Fruit fly (Drosophila melanogaster) whole organism, embryonic: ENCODE measurements around the gene Dpm2.

ENCODE experiments used
- CG10321 ChIP-seq: fragments of 200-800 bp; sonication (Bioruptor generic); IDR thresholded peaks from 2 replicates; pipeline ENCODE4 v1.3.6; 2022; ENCODE audit warnings: missing biosample characterization, missing genetic modification characterization
- CG10431 ChIP-seq: fragments of 200-800 bp; sonication (Bioruptor generic); optimal IDR thresholded peaks from 3 replicates; lab custom pipeline; 2018; ENCODE audit warnings: missing biosample characterization, mild to moderate bottlenecking, missing genetic modification characterization
- CG10654 ChIP-seq: fragments of 200-800 bp; sonication (Bioruptor generic); optimal IDR thresholded peaks from 2 replicates; lab custom pipeline; 2016; ENCODE audit warnings: missing biosample characterization, missing genetic modification characterization
- CG11398 ChIP-seq: fragments of 200-800 bp; sonication (Bioruptor generic); optimal IDR thresholded peaks from 2 replicates; lab custom pipeline; 2016; ENCODE audit warnings: missing biosample characterization, missing genetic modification characterization
- CG12155 ChIP-seq: fragments of 200-800 bp; sonication (Bioruptor generic); optimal IDR thresholded peaks from 3 replicates; lab custom pipeline; 2016; ENCODE audit warnings: missing biosample characterization, missing genetic modification characterization
- CG13287 ChIP-seq: fragments of 200-800 bp; sonication (Bioruptor generic); IDR thresholded peaks from 2 replicates; pipeline ENCODE4 v1.3.6; 2022; ENCODE audit warnings: missing biosample characterization, missing genetic modification characterization; ENCODE audit not compliant: partially characterized antibody
- CG15514 ChIP-seq: fragments of 200-800 bp; sonication (Bioruptor generic); optimal IDR thresholded peaks from 3 replicates; lab custom pipeline; 2017; ENCODE audit warnings: missing biosample characterization, missing genetic modification characterization, mild to moderate bottlenecking, moderate library complexity, missing genetic modification reagents
- CG17186 ChIP-seq: fragments of 200-800 bp; sonication (Bioruptor generic); optimal IDR thresholded peaks from 3 replicates; lab custom pipeline; 2017; ENCODE audit warnings: missing biosample characterization, missing genetic modification reagents, missing genetic modification characterization
- CG17912 ChIP-seq: fragments of 200-800 bp; sonication (Bioruptor generic); optimal IDR thresholded peaks from 2 replicates; lab custom pipeline; 2018; ENCODE audit warnings: missing biosample characterization, mild to moderate bottlenecking, missing genetic modification characterization
- CG18476 ChIP-seq: fragments of 200-800 bp; sonication (Bioruptor generic); optimal IDR thresholded peaks from 2 replicates; lab custom pipeline; 2016; ENCODE audit warnings: missing biosample characterization, mild to moderate bottlenecking, missing genetic modification characterization
- CG2129 ChIP-seq: fragments of 200-800 bp; sonication (Bioruptor generic); IDR thresholded peaks from 2 replicates; pipeline ENCODE4 v1.3.6; 2022; ENCODE audit warnings: missing biosample characterization, missing genetic modification characterization; ENCODE audit not compliant: partially characterized antibody
- CG2875 ChIP-seq: fragments of 200-800 bp; sonication (Bioruptor generic); optimal IDR thresholded peaks from 2 replicates; lab custom pipeline; 2017; ENCODE audit warnings: missing biosample characterization, mild to moderate bottlenecking, missing genetic modification characterization, missing genetic modification reagents
- CG30403 ChIP-seq: fragments of 200-800 bp; sonication (Bioruptor generic); optimal IDR thresholded peaks from 3 replicates; lab custom pipeline; 2016; ENCODE audit warnings: missing biosample characterization, missing genetic modification characterization
- CG31441 ChIP-seq: fragments of 200-800 bp; sonication (Bioruptor generic); IDR thresholded peaks from 2 replicates; pipeline ENCODE4 v1.3.6; 2022; ENCODE audit warnings: missing biosample characterization, missing genetic modification characterization
- CG34224 ChIP-seq: fragments of 200-800 bp; sonication (Bioruptor generic); IDR thresholded peaks from 3 replicates; pipeline ENCODE4 v1.3.6; 2022; ENCODE audit warnings: missing biosample characterization, missing genetic modification characterization; ENCODE audit not compliant: partially characterized antibody
- CG5245 ChIP-seq: fragments of 200-800 bp; sonication (Bioruptor generic); optimal IDR thresholded peaks from 3 replicates; lab custom pipeline; 2016; ENCODE audit warnings: missing biosample characterization, missing genetic modification characterization
- CG8290 ChIP-seq, 3 experiments: fragments of 200-800 bp; sonication (Bioruptor generic); optimal IDR thresholded peaks; 2 replicates each; lab custom pipeline; 2016 to 2019; ENCODE audit warnings: missing biosample characterization in 3 of 3, missing genetic modification characterization in 3 of 3, mild to moderate bottlenecking in 2 of 3, moderate library complexity in 1 of 3
- CG9437 ChIP-seq: fragments of 200-800 bp; sonication (Bioruptor generic); optimal IDR thresholded peaks from 2 replicates; lab custom pipeline; 2018; ENCODE audit warnings: missing biosample characterization, mild to moderate bottlenecking, missing genetic modification characterization
- Fer2 ChIP-seq: fragments of 200-800 bp; sonication (Bioruptor generic); optimal IDR thresholded peaks from 2 replicates; lab custom pipeline; 2018; ENCODE audit warnings: missing biosample characterization, mild to moderate bottlenecking, missing genetic modification characterization, moderate library complexity
- H15 ChIP-seq: fragments of 200-800 bp; sonication (Bioruptor generic); IDR thresholded peaks from 3 replicates; pipeline ENCODE4 v1.3.6; 2022; ENCODE audit warnings: missing biosample characterization, missing genetic modification characterization
- MESR4 ChIP-seq: fragments of 200-800 bp; sonication (Bioruptor generic); optimal IDR thresholded peaks from 2 replicates; lab custom pipeline; 2018; ENCODE audit warnings: missing biosample characterization, mild to moderate bottlenecking, missing genetic modification characterization, moderate library complexity
- Med ChIP-seq: fragments of 200-800 bp; sonication (Bioruptor generic); peaks from one replicate; lab custom pipeline; 2016; ENCODE audit warnings: missing biosample characterization, missing genetic modification characterization, mild to moderate bottlenecking, inconsistent platforms, moderate library complexity
- Meics ChIP-seq: fragments of 200-800 bp; sonication (Bioruptor generic); optimal IDR thresholded peaks from 2 replicates; lab custom pipeline; 2017; ENCODE audit warnings: missing biosample characterization, mild to moderate bottlenecking, missing genetic modification characterization
- Neu2 ChIP-seq: fragments of 200-800 bp; sonication (Bioruptor generic); optimal IDR thresholded peaks from 3 replicates; lab custom pipeline; 2016; ENCODE audit warnings: missing biosample characterization, missing genetic modification characterization, borderline replicate concordance
- Nf-YA ChIP-seq: fragments of 200-800 bp; sonication (Bioruptor generic); IDR thresholded peaks from 2 replicates; pipeline ENCODE4 v1.3.6; 2022; ENCODE audit warnings: missing biosample characterization, missing genetic modification characterization
- Opbp ChIP-seq: fragments of 200-800 bp; sonication (Bioruptor generic); IDR thresholded peaks from 3 replicates; pipeline ENCODE4 v1.3.6; 2022; ENCODE audit warnings: missing biosample characterization, missing genetic modification characterization; ENCODE audit not compliant: partially characterized antibody
- Rfx ChIP-seq: fragments of 200-800 bp; sonication (Bioruptor generic); IDR thresholded peaks from 2 replicates; pipeline ENCODE4 v1.3.6; 2022; ENCODE audit warnings: missing biosample characterization, missing genetic modification characterization
- Rx ChIP-seq: fragments of 200-800 bp; sonication (Bioruptor generic); IDR thresholded peaks from 2 replicates; pipeline ENCODE4 v1.3.6; 2022; ENCODE audit warnings: missing biosample characterization, missing genetic modification characterization
- Six4 ChIP-seq: fragments of 200-800 bp; sonication (Bioruptor generic); optimal IDR thresholded peaks from 2 replicates; lab custom pipeline; 2016; ENCODE audit warnings: missing biosample characterization, missing genetic modification characterization
- Ssrp ChIP-seq: fragments of 200-800 bp; sonication (Bioruptor generic); optimal IDR thresholded peaks from 2 replicates; lab custom pipeline; 2018; ENCODE audit warnings: missing biosample characterization, mild to moderate bottlenecking, missing genetic modification characterization, moderate library complexity
- Taf1 ChIP-seq: fragments of 200-800 bp; sonication (Bioruptor generic); IDR thresholded peaks from 2 replicates; pipeline ENCODE4 v1.3.6; 2022; ENCODE audit warnings: missing biosample characterization, missing genetic modification characterization
- bowl ChIP-seq: fragments of 200-800 bp; sonication (Bioruptor generic); IDR thresholded peaks from 2 replicates; pipeline ENCODE4 v1.3.6; 2022; ENCODE audit warnings: missing biosample characterization, missing genetic modification characterization
- br ChIP-seq: fragments of >200 bp; optimal IDR thresholded peaks from 2 replicates; lab custom pipeline; 2017
- disco-r ChIP-seq: fragments of 200-800 bp; sonication (Bioruptor generic); optimal IDR thresholded peaks from 2 replicates; lab custom pipeline; 2016; ENCODE audit warnings: missing biosample characterization, missing genetic modification characterization
- ewg ChIP-seq: fragments of 200-800 bp; sonication (Bioruptor generic); optimal IDR thresholded peaks from 3 replicates; lab custom pipeline; 2017; ENCODE audit warnings: mild to moderate bottlenecking, missing biosample characterization, missing genetic modification reagents, missing genetic modification characterization
- gce ChIP-seq: fragments of 200-800 bp; sonication (Bioruptor generic); IDR thresholded peaks from 3 replicates; pipeline ENCODE4 v1.3.6; 2022; ENCODE audit warnings: missing biosample characterization, missing genetic modification characterization
- hbn ChIP-seq: fragments of 200-800 bp; sonication (Bioruptor generic); IDR thresholded peaks from 2 replicates; pipeline ENCODE4 v1.3.6; 2022; ENCODE audit warnings: missing biosample characterization, missing genetic modification characterization; ENCODE audit not compliant: partially characterized antibody
- jing ChIP-seq: fragments of 200-800 bp; sonication (Bioruptor generic); optimal IDR thresholded peaks from 2 replicates; lab custom pipeline; 2018; ENCODE audit warnings: missing biosample characterization, mild to moderate bottlenecking, missing genetic modification characterization
- kay ChIP-seq: fragments of 200-800 bp; sonication (Bioruptor generic); optimal IDR thresholded peaks from 2 replicates; lab custom pipeline; 2016; ENCODE audit warnings: missing biosample characterization, missing genetic modification characterization
- knrl ChIP-seq: fragments of 200-800 bp; sonication (Bioruptor generic); IDR thresholded peaks from 3 replicates; pipeline ENCODE4 v1.3.6; 2022; ENCODE audit warnings: missing biosample characterization, missing genetic modification characterization; ENCODE audit not compliant: partially characterized antibody
- nerfin-1 ChIP-seq: fragments of 200-800 bp; sonication (Bioruptor generic); optimal IDR thresholded peaks from 3 replicates; lab custom pipeline; 2019; ENCODE audit warnings: missing biosample characterization, mild to moderate bottlenecking, missing genetic modification characterization, moderate library complexity
- onecut ChIP-seq: fragments of 200-800 bp; sonication (Bioruptor generic); IDR thresholded peaks from 2 replicates; pipeline ENCODE4 v1.3.6; 2022; ENCODE audit warnings: missing biosample characterization, missing genetic modification characterization
- otp ChIP-seq: fragments of 200-800 bp; sonication (Bioruptor generic); IDR thresholded peaks from 3 replicates; pipeline ENCODE4, ENCODE4 v1.3.6; 2022; ENCODE audit warnings: missing biosample characterization, missing genetic modification characterization
- pum ChIP-seq: fragments of 200-800 bp; sonication (Bioruptor generic); optimal IDR thresholded peaks from 2 replicates; lab custom pipeline; 2016; ENCODE audit warnings: missing biosample characterization, missing genetic modification characterization
- rib ChIP-seq: fragments of 200-800 bp; sonication (Bioruptor generic); IDR thresholded peaks from 2 replicates; pipeline ENCODE4 v1.3.6; 2022; ENCODE audit warnings: missing biosample characterization, missing genetic modification characterization
- sima ChIP-seq: fragments of 200-800 bp; sonication (Bioruptor generic); optimal IDR thresholded peaks from 2 replicates; lab custom pipeline; 2016; ENCODE audit warnings: missing biosample characterization, missing genetic modification characterization
- sisA ChIP-seq: fragments of 200-800 bp; sonication (Bioruptor generic); IDR thresholded peaks from 2 replicates; pipeline ENCODE4 v1.3.6; 2022; ENCODE audit warnings: missing biosample characterization, missing genetic modification characterization
- ssp ChIP-seq: fragments of 200-800 bp; sonication (Bioruptor generic); IDR thresholded peaks from 2 replicates; pipeline ENCODE4 v1.3.6; 2022; ENCODE audit warnings: missing biosample characterization, missing genetic modification characterization
- sug ChIP-seq: fragments of 200-800 bp; optimal IDR thresholded peaks from 2 replicates; lab custom pipeline; 2019; ENCODE audit warnings: missing biosample characterization, mild to moderate bottlenecking, missing genetic modification characterization, moderate library complexity
- trh ChIP-seq: fragments of 200-800 bp; sonication (Bioruptor generic); optimal IDR thresholded peaks from 2 replicates; lab custom pipeline; 2016; ENCODE audit warnings: missing biosample characterization, missing genetic modification characterization
- ttk ChIP-seq: fragments of 200-800 bp; sonication (Bioruptor generic); IDR thresholded peaks from 2 replicates; pipeline ENCODE4 v2.1.2; 2022; ENCODE audit warnings: missing biosample characterization, missing genetic modification characterization

The Dpm2 gene

DNA sequence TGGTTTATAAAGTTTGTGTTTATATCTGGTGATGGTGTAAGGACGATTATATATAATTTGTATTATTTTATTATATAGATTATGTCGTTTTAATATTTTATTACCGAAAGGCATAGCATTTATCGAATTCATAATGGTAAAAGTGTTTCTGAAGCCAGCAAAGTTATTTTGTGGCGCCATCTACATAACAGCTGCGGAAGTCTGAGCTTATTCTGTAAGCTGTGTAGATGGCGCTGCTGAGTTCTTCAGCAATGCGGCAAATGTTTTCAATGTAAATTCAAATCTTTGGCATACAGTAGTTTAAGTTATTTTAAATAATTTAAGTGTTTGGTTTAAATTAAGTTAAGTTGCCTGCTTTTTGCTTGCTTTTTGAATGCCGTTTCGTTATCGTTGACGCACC is 30.9 kb upstream of the Dpm2 start (continued):
- no peak for TF ChIP-seq Rx (GFP tag; lab: Robert Waterston, UW)
- TF ChIP-seq Nf-YA = no peak
- TF ChIP-seq CG31441 = 0 out of 2 replicates have a peak, but pooled peaks have one; percentile 9
- no peak for TF ChIP-seq sima (GFP tag; lab: Kevin White, UChicago)
- TF ChIP-seq sug = no peak
- no peak for TF ChIP-seq CG30403 (GFP tag; lab: Kevin White, UChicago)
- no peak for TF ChIP-seq jing (GFP tag; lab: Kevin White, UChicago)
- no peak for TF ChIP-seq CG15514
- TF ChIP-seq Meics (GFP tag; lab: Kevin White, UChicago) = no peak
- TF ChIP-seq H15 (GFP tag; lab: Robert Waterston, UW) = peak; percentile 42; the same call in 1 of the 3 replicates
- TF ChIP-seq Ssrp (tag; lab: Kevin White, UChicago) = no peak
- TF ChIP-seq trh = no peak
- TF ChIP-seq Taf1 (GFP tag; lab: Robert Waterston, UW) = no peak
- TF ChIP-seq ttk = peak; percentile 44
- no peak for TF ChIP-seq CG34224 (GFP tag; lab: Robert Waterston, UW)
- TF ChIP-seq gce (GFP tag; lab: Robert Waterston, UW) = no peak
- no peak for TF ChIP-seq CG13287 (GFP tag; lab: Robert Waterston, UW)
- peak; percentile 12; the same call in 1 of the 3 replicates for TF ChIP-seq otp (GFP tag; lab: Robert Waterston, UW)
- TF ChIP-seq pum (GFP tag; lab: Kevin White, UChicago) = no peak
- peak; percentile 46 for TF ChIP-seq onecut (GFP tag; lab: Robert Waterston, UW)
- TF ChIP-seq ewg (GFP tag; lab: Kevin White, UChicago) = no peak
- no peak for TF ChIP-seq disco-r
- TF ChIP-seq CG17912 = no peak
- peak; percentile 52 for TF ChIP-seq CG5245 (GFP tag; lab: Kevin White, UChicago)
- peak; percentile 16 for TF ChIP-seq Med
- peak; percentile 56 for TF ChIP-seq sisA (GFP tag; lab: Robert Waterston, UW)
- TF ChIP-seq Opbp (GFP tag; lab: Robert Waterston, UW) = peak; percentile 18; the same call in 1 of the 3 replicates
- no peak for TF ChIP-seq nerfin-1 (tag; lab: Kevin White, UChicago)
- TF ChIP-seq rib = no peak
- no peak for TF ChIP-seq hbn (GFP tag; lab: Robert Waterston, UW)
- TF ChIP-seq CG2875 (GFP tag; lab: Kevin White, UChicago) = no peak
- TF ChIP-seq knrl = no peak
- no peak for TF ChIP-seq Neu2 (GFP tag; lab: Kevin White, UChicago)
- TF ChIP-seq CG8290 (GFP tag; optimal IDR thresholded peaks at IDR 0.05; lab: Kevin White, UChicago) = no peak
- TF ChIP-seq CG8290 (tag; optimal IDR thresholded peaks at IDR 0.05; lab: Kevin White, UChicago) = no peak
- no peak for TF ChIP-seq CG9437
- TF ChIP-seq CG10654 = peak; percentile 35
- no peak for TF ChIP-seq CG17186 (GFP tag; lab: Kevin White, UChicago)
- no peak for TF ChIP-seq CG11398 (GFP tag; lab: Kevin White, UChicago)
- peak; percentile 42 for TF ChIP-seq Six4 (GFP tag; lab: Kevin White, UChicago)
- TF ChIP-seq Rfx (GFP tag; lab: Robert Waterston, UW) = peak; percentile 83
- no peak for TF ChIP-seq CG18476 (GFP tag; lab: Kevin White, UChicago)
- TF ChIP-seq Fer2 (tag; lab: Kevin White, UChicago) = no peak
- no peak for TF ChIP-seq bowl (GFP tag; lab: Robert Waterston, UW)
- no peak for TF ChIP-seq ssp (GFP tag; lab: Robert Waterston, UW)
- TF ChIP-seq br (lab: Kevin White, UChicago) = no peak
- TF ChIP-seq CG10431 = no peak
- no peak for TF ChIP-seq CG2129
- no peak for TF ChIP-seq kay
- TF ChIP-seq CG10321 (GFP tag; lab: Robert Waterston, UW) = no peak
- TF ChIP-seq MESR4 (GFP tag; lab: Kevin White, UChicago) = no peak
- TF ChIP-seq CG12155 (GFP tag; lab: Kevin White, UChicago) = no peak
